Fruit fly (Drosophila melanogaster) whole organism, embryonic: ENCODE results near the gene ND-PDSW.

Experiments
- Adf1 ChIP-seq: fragments of 200-800 bp; sonication (Bioruptor generic); IDR thresholded peaks from 2 replicates; pipeline ENCODE4 v1.3.6; 2022; ENCODE audit warnings: missing biosample characterization, missing genetic modification characterization
- BEAF-32 ChIP-seq: fragments of 200-800 bp; sonication (Bioruptor generic); optimal IDR thresholded peaks from 3 replicates; lab custom pipeline; 2017; ENCODE audit warnings: missing biosample characterization, missing genetic modification characterization, mild to moderate bottlenecking, moderate library complexity, missing genetic modification reagents
- CG11504 ChIP-seq: fragments of 200-800 bp; sonication (Bioruptor generic); optimal IDR thresholded peaks from 3 replicates; lab custom pipeline; 2019; ENCODE audit warnings: missing biosample characterization, mild to moderate bottlenecking, missing genetic modification characterization, moderate library complexity
- CG12391 ChIP-seq: fragments of 200-800 bp; sonication (Bioruptor generic); optimal IDR thresholded peaks from 3 replicates; lab custom pipeline; 2018; ENCODE audit warnings: missing biosample characterization, mild to moderate bottlenecking, missing genetic modification characterization, moderate library complexity
- CG14860 ChIP-seq: fragments of 200-800 bp; sonication (Bioruptor generic); IDR thresholded peaks from 3 replicates; pipeline ENCODE4 v1.3.6; 2022; ENCODE audit warnings: missing biosample characterization, missing genetic modification characterization; ENCODE audit not compliant: partially characterized antibody
- CG15696 ChIP-seq: fragments of 200-800 bp; sonication (Bioruptor generic); optimal IDR thresholded peaks from 2 replicates; lab custom pipeline; 2019; ENCODE audit warnings: missing biosample characterization, mild to moderate bottlenecking, missing genetic modification characterization, moderate library complexity
- CG17802 ChIP-seq: fragments of 200-800 bp; sonication (Bioruptor generic); optimal IDR thresholded peaks from 2 replicates; lab custom pipeline; 2018; ENCODE audit warnings: missing biosample characterization, mild to moderate bottlenecking, missing genetic modification characterization, moderate library complexity
- CG30431 ChIP-seq: fragments of 200-800 bp; sonication (Bioruptor generic); optimal IDR thresholded peaks from 2 replicates; lab custom pipeline; 2017; ENCODE audit warnings: missing biosample characterization, missing genetic modification characterization
- CG3726 ChIP-seq: fragments of 200-800 bp; sonication (Bioruptor generic); IDR thresholded peaks from 3 replicates; pipeline ENCODE4, ENCODE4 v1.3.6; 2022; ENCODE audit warnings: missing biosample characterization, missing genetic modification characterization
- CG8290 ChIP-seq, 3 experiments: fragments of 200-800 bp; sonication (Bioruptor generic); optimal IDR thresholded peaks; 2 replicates each; lab custom pipeline; 2016 to 2019; ENCODE audit warnings: missing biosample characterization in 3 of 3, missing genetic modification characterization in 3 of 3, mild to moderate bottlenecking in 2 of 3, moderate library complexity in 1 of 3
- CG9797 ChIP-seq: fragments of 200-800 bp; sonication (Bioruptor generic); optimal IDR thresholded peaks from 3 replicates; lab custom pipeline; 2018; ENCODE audit warnings: missing biosample characterization, mild to moderate bottlenecking, missing genetic modification characterization
- Chrac-16 ChIP-seq: fragments of 200-800 bp; sonication (Bioruptor generic); optimal IDR thresholded peaks from 3 replicates; lab custom pipeline; 2016; ENCODE audit warnings: missing biosample characterization, missing genetic modification characterization
- Doc3 ChIP-seq: fragments of 200-800 bp; sonication (Bioruptor generic); IDR thresholded peaks from 3 replicates; pipeline ENCODE4 v1.3.6; 2022; ENCODE audit warnings: missing biosample characterization, missing genetic modification characterization; ENCODE audit not compliant: partially characterized antibody
- Dref ChIP-seq: fragments of 200-800 bp; sonication (Bioruptor generic); IDR thresholded peaks from 2 replicates; pipeline ENCODE4 v1.3.6; 2022; ENCODE audit warnings: missing biosample characterization, missing genetic modification characterization
- ERR ChIP-seq: fragments of 200-800 bp; sonication (Bioruptor generic); optimal IDR thresholded peaks from 2 replicates; lab custom pipeline; 2016; ENCODE audit warnings: missing biosample characterization, missing genetic modification characterization
- Ets65A ChIP-seq: fragments of 200-800 bp; sonication (Bioruptor generic); peaks from one replicate; lab custom pipeline; 2016; ENCODE audit warnings: missing biosample characterization, missing genetic modification characterization
- H2.0 ChIP-seq: fragments of 200-800 bp; sonication (Bioruptor generic); IDR thresholded peaks from 2 replicates; pipeline ENCODE4 v1.3.6; 2022; ENCODE audit warnings: missing biosample characterization, missing genetic modification characterization
- Jarid2 ChIP-seq: fragments of 200-800 bp; sonication (Bioruptor generic); optimal IDR thresholded peaks from 3 replicates; lab custom pipeline; 2017; ENCODE audit warnings: mild to moderate bottlenecking, missing biosample characterization, missing genetic modification reagents, missing genetic modification characterization
- Med ChIP-seq: fragments of 200-800 bp; sonication (Bioruptor generic); peaks from one replicate; lab custom pipeline; 2016; ENCODE audit warnings: missing biosample characterization, missing genetic modification characterization, mild to moderate bottlenecking, inconsistent platforms, moderate library complexity
- Myb ChIP-seq: fragments of 200-800 bp; sonication (Bioruptor generic); optimal IDR thresholded peaks from 2 replicates; lab custom pipeline; 2016; ENCODE audit warnings: missing biosample characterization, missing genetic modification characterization
- Oaz ChIP-seq: fragments of 200-800 bp; sonication (Bioruptor generic); IDR thresholded peaks from 2 replicates; pipeline ENCODE4 v1.3.6; 2022; ENCODE audit warnings: missing biosample characterization, missing genetic modification characterization
- Opbp ChIP-seq: fragments of 200-800 bp; sonication (Bioruptor generic); IDR thresholded peaks from 3 replicates; pipeline ENCODE4 v1.3.6; 2022; ENCODE audit warnings: missing biosample characterization, missing genetic modification characterization; ENCODE audit not compliant: partially characterized antibody
- Pdp1 ChIP-seq, 2 experiments: fragments of 200-800 bp; sonication (Bioruptor generic); optimal IDR thresholded peaks; 3 replicates each; lab custom pipeline; 2016; ENCODE audit warnings: missing biosample characterization in 2 of 2, missing genetic modification characterization in 2 of 2, mild to moderate bottlenecking in 1 of 2, moderate library complexity in 1 of 2
- Scr ChIP-seq: fragments of 200-800 bp; sonication (Bioruptor generic); IDR thresholded peaks from 2 replicates; pipeline ENCODE4 v1.3.6; 2022; ENCODE audit warnings: missing biosample characterization, missing genetic modification characterization; ENCODE audit not compliant: partially characterized antibody
- Sin3A ChIP-seq: fragments of >200 bp; optimal IDR thresholded peaks from 2 replicates; lab custom pipeline; 2018
- Xrp1 ChIP-seq: fragments of 200-800 bp; sonication (Bioruptor generic); IDR thresholded peaks from 2 replicates; pipeline ENCODE4 v1.3.6; 2022; ENCODE audit warnings: missing biosample characterization, missing genetic modification characterization
- YL-1 ChIP-seq: fragments of 200-800 bp; sonication (Bioruptor generic); optimal IDR thresholded peaks from 3 replicates; lab custom pipeline; 2017; ENCODE audit warnings: missing biosample characterization, mild to moderate bottlenecking, missing genetic modification characterization
- crp ChIP-seq, 2 experiments: fragments of 200-800 bp; sonication (Bioruptor generic); optimal IDR thresholded peaks; 2 replicates in 1 of 2; 3 replicates in 1 of 2; lab custom pipeline; 2017; ENCODE audit warnings: missing biosample characterization in 2 of 2, missing genetic modification characterization in 2 of 2, mild to moderate bottlenecking in 1 of 2, moderate library complexity in 1 of 2
- da ChIP-seq: fragments of 200-800 bp; sonication (Bioruptor generic); optimal IDR thresholded peaks from 2 replicates; lab custom pipeline; 2016; ENCODE audit warnings: missing biosample characterization, missing genetic modification characterization
- ewg ChIP-seq: fragments of 200-800 bp; sonication (Bioruptor generic); optimal IDR thresholded peaks from 3 replicates; lab custom pipeline; 2017; ENCODE audit warnings: mild to moderate bottlenecking, missing biosample characterization, missing genetic modification reagents, missing genetic modification characterization
- fru ChIP-seq: fragments of >200 bp; optimal IDR thresholded peaks from 2 replicates; lab custom pipeline; 2017
- hb ChIP-seq: fragments of 200-800 bp; sonication (Bioruptor generic); IDR thresholded peaks from 3 replicates; pipeline ENCODE4 v1.3.6; 2022; ENCODE audit warnings: missing biosample characterization, missing genetic modification characterization; ENCODE audit not compliant: partially characterized antibody
- knrl ChIP-seq: fragments of 200-800 bp; sonication (Bioruptor generic); IDR thresholded peaks from 3 replicates; pipeline ENCODE4 v1.3.6; 2022; ENCODE audit warnings: missing biosample characterization, missing genetic modification characterization; ENCODE audit not compliant: partially characterized antibody
- lab ChIP-seq: fragments of 200-800 bp; sonication (Bioruptor generic); optimal IDR thresholded peaks from 3 replicates; lab custom pipeline; 2017; ENCODE audit warnings: missing biosample characterization, missing genetic modification characterization, mild to moderate bottlenecking, moderate library complexity, missing genetic modification reagents
- mld ChIP-seq: fragments of 200-800 bp; sonication (Bioruptor generic); IDR thresholded peaks from 3 replicates; pipeline ENCODE4 v1.3.6; 2022; ENCODE audit warnings: missing biosample characterization, missing genetic modification characterization; ENCODE audit not compliant: partially characterized antibody
- p53 ChIP-seq: fragments of 200-800 bp; sonication (Bioruptor generic); optimal IDR thresholded peaks from 2 replicates; lab custom pipeline; 2016; ENCODE audit warnings: missing biosample characterization, missing genetic modification characterization
- sd ChIP-seq: fragments of 200-800 bp; sonication (Bioruptor generic); optimal IDR thresholded peaks from 3 replicates; lab custom pipeline; 2018; ENCODE audit warnings: missing biosample characterization, mild to moderate bottlenecking, missing genetic modification characterization, moderate library complexity
- sens ChIP-seq: fragments of 200-800 bp; sonication (Bioruptor generic); peaks from one replicate; lab custom pipeline; 2016; ENCODE audit warnings: missing biosample characterization, missing genetic modification characterization
- ssp ChIP-seq: fragments of 200-800 bp; sonication (Bioruptor generic); IDR thresholded peaks from 2 replicates; pipeline ENCODE4 v1.3.6; 2022; ENCODE audit warnings: missing biosample characterization, missing genetic modification characterization
- sug ChIP-seq: fragments of 200-800 bp; optimal IDR thresholded peaks from 2 replicates; lab custom pipeline; 2019; ENCODE audit warnings: missing biosample characterization, mild to moderate bottlenecking, missing genetic modification characterization, moderate library complexity
- tin ChIP-seq: fragments of 200-800 bp; sonication (Bioruptor generic); optimal IDR thresholded peaks from 3 replicates; lab custom pipeline; 2016; ENCODE audit warnings: missing biosample characterization, missing genetic modification characterization
- tio ChIP-seq: fragments of 200-800 bp; sonication (Bioruptor generic); optimal IDR thresholded peaks from 2 replicates; lab custom pipeline; 2017; ENCODE audit warnings: missing biosample characterization, missing genetic modification characterization, inconsistent platforms
- trem ChIP-seq: fragments of 200-800 bp; optimal IDR thresholded peaks from 3 replicates; lab custom pipeline; 2019; ENCODE audit warnings: missing biosample characterization, mild to moderate bottlenecking, missing genetic modification characterization, moderate library complexity
- unc-4 ChIP-seq: fragments of 200-800 bp; sonication (Bioruptor generic); IDR thresholded peaks from 2 replicates; pipeline ENCODE4 v1.3.6; 2022; ENCODE audit warnings: missing biosample characterization, missing genetic modification characterization; ENCODE audit not compliant: partially characterized antibody
- vnd ChIP-seq: fragments of 200-800 bp; sonication (Bioruptor generic); IDR thresholded peaks from 3 replicates; pipeline ENCODE4 v1.3.6; 2022; ENCODE audit warnings: missing biosample characterization, missing genetic modification characterization; ENCODE audit not compliant: partially characterized antibody
- yki ChIP-seq: fragments of >200 bp; optimal IDR thresholded peaks from 3 replicates; lab custom pipeline; 2018
- zen2 ChIP-seq: fragments of 200-800 bp; sonication (Bioruptor generic); IDR thresholded peaks from 3 replicates; pipeline ENCODE4 v1.3.6; 2022; ENCODE audit warnings: missing biosample characterization, missing genetic modification characterization; ENCODE audit not compliant: partially characterized antibody

Gene ND-PDSW

dm6 chr2L:3465426-3465825 lies 531 bp upstream of the ND-PDSW start (continued):
- no peak for TF ChIP-seq sug

- TF ChIP-seq Jarid2 (GFP tag; lab: Kevin White, UChicago) (no peak), CG11504 (tag; lab: Kevin White, UChicago) (no peak), sens (GFP tag; lab: Kevin White, UChicago) (peak; percentile 59), tio (GFP tag; lab: Kevin White, UChicago) (no peak), Ets65A (peak; percentile 73), yki (lab: Kevin White, UChicago) (no peak), Med (GFP tag; lab: Kevin White, UChicago) (peak; percentile 59), lab (GFP tag; lab: Kevin White, UChicago) (no peak), YL-1 (GFP tag; lab: Kevin White, UChicago) (no peak), Chrac-16 (GFP tag; lab: Kevin White, UChicago) (no peak), Xrp1 (no peak), Oaz (GFP tag; lab: Robert Waterston, UW) (no peak), da (GFP tag; lab: Kevin White, UChicago) (no peak)
These were observed 889 bp downstream of the ND-PDSW start for dm6 chr2L:3466846-3467245.

DNA sequence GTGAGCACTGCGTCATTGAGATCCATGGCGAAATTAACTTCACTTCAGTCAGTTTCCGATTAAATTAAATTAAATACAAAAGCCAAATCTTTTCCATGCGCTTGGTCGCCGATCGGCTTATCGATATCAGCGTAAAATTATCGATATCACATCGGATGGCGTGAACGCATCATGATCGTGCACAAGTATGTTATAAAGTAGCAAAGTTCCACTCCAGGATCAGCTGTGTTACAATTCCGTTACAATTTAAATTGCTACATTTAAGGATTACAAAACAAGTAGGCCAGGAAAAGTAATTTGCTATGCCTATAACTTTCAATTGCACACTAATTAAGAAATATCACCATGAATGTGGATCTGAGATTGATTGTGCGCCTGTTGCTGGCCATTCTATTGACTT lies 3.9 kb downstream of the ND-PDSW start, which contains the start of the genes Pif1 and CG31776:
Pif1 (minus strand) TSS at position 136 of the 400 bp plus-strand sequence.
CG31776 (plus strand) TSS at position 314 of the 400 bp plus-strand sequence.
- no peak for TF ChIP-seq CG12391 (tag; lab: Kevin White, UChicago)
- peak; percentile 70 for TF ChIP-seq unc-4
- TF ChIP-seq tin (GFP tag; lab: Kevin White, UChicago), result no peak
- no peak for TF ChIP-seq ERR (GFP tag; lab: Kevin White, UChicago)
- TF ChIP-seq Scr (GFP tag; lab: Robert Waterston, UW), result peak; percentile 83
- peak; percentile 99 for TF ChIP-seq Myb (GFP tag; lab: Kevin White, UChicago)
- peak; percentile 95 for TF ChIP-seq CG17802 (tag; lab: Kevin White, UChicago)
- TF ChIP-seq CG15696, result no peak
- TF ChIP-seq fru (lab: Kevin White, UChicago), result no peak
- TF ChIP-seq Doc3, result peak; percentile 76
- TF ChIP-seq Sin3A, result peak; percentile 49
- TF ChIP-seq hb (GFP tag; lab: Robert Waterston, UW), result peak; percentile 75; the same call in 2 of the 3 replicates
- no peak for TF ChIP-seq H2.0 (GFP tag; lab: Robert Waterston, UW)
- TF ChIP-seq trem (tag; lab: Kevin White, UChicago), result peak; percentile 83
- TF ChIP-seq crp (GFP tag; optimal IDR thresholded peaks at IDR 0.05; lab: Kevin White, UChicago), result peak; percentile 89 to 98
- peak; percentile 91 for TF ChIP-seq Opbp (GFP tag; lab: Robert Waterston, UW)
- TF ChIP-seq CG30431 (GFP tag; lab: Kevin White, UChicago), result no peak
- peak; percentile 66 for TF ChIP-seq knrl (GFP tag; lab: Robert Waterston, UW)
- TF ChIP-seq Dref (GFP tag; lab: Robert Waterston, UW), result peak; percentile 97
- TF ChIP-seq zen2 (GFP tag; lab: Robert Waterston, UW), result peak; percentile 92
- TF ChIP-seq CG8290 (GFP tag; optimal IDR thresholded peaks at IDR 0.05; lab: Kevin White, UChicago), result peak; percentile 91
- TF ChIP-seq CG8290 (tag; optimal IDR thresholded peaks at IDR 0.05; lab: Kevin White, UChicago), result peak; percentile 24 to 94
- TF ChIP-seq p53 (GFP tag; lab: Kevin White, UChicago), result peak; percentile 9
- peak; percentile 92 for TF ChIP-seq BEAF-32 (GFP tag; lab: Kevin White, UChicago)
- peak; percentile 65 for TF ChIP-seq CG9797 (GFP tag; lab: Kevin White, UChicago)
- TF ChIP-seq CG14860 (GFP tag; lab: Robert Waterston, UW), result peak; percentile 63; the same call in 2 of the 3 replicates
- 0 out of 3 replicates have a peak, but pooled peaks have one; percentile 22 for TF ChIP-seq mld
- TF ChIP-seq CG3726 (GFP tag; lab: Robert Waterston, UW), result no peak
- TF ChIP-seq Adf1 (GFP tag; lab: Robert Waterston, UW), result no peak
- TF ChIP-seq vnd (GFP tag; lab: Robert Waterston, UW), result peak; percentile 64; the same call in 2 of the 3 replicates
- TF ChIP-seq ssp (GFP tag; lab: Robert Waterston, UW), result peak; percentile 69
- TF ChIP-seq sd (tag; lab: Kevin White, UChicago), result peak; percentile 23
- peak in 1 of 2 experiments; percentile 27 for TF ChIP-seq Pdp1 (GFP tag; optimal IDR thresholded peaks at IDR 0.05; lab: Kevin White, UChicago)
- no peak for TF ChIP-seq ewg (GFP tag; lab: Kevin White, UChicago)
